Fruit fly (Drosophila melanogaster) whole organism, embryonic: ENCODE data around the gene Gcat.
A peak's percentile ranks its signal among the peaks of the same experiment; 100 is the strongest.

Experiments used
- Atf-2 ChIP-seq: fragments of 200-800 bp; sonication (Bioruptor generic); optimal IDR thresholded peaks from 2 replicates; lab custom pipeline; 2016; ENCODE audit warnings: missing biosample characterization, missing genetic modification characterization
- B-H2 ChIP-seq: fragments of 200-800 bp; sonication (Bioruptor generic); optimal IDR thresholded peaks from 2 replicates; lab custom pipeline; 2018; ENCODE audit warnings: missing biosample characterization, mild to moderate bottlenecking, missing genetic modification characterization
- Blimp-1 ChIP-seq: fragments of 200-800 bp; sonication (Bioruptor generic); optimal IDR thresholded peaks from 3 replicates; lab custom pipeline; 2018; ENCODE audit warnings: missing biosample characterization, missing genetic modification characterization, mild to moderate bottlenecking, moderate library complexity, missing genetic modification reagents
- CG11398 ChIP-seq: fragments of 200-800 bp; sonication (Bioruptor generic); optimal IDR thresholded peaks from 2 replicates; lab custom pipeline; 2016; ENCODE audit warnings: missing biosample characterization, missing genetic modification characterization
- CG12299 ChIP-seq: fragments of 200-800 bp; sonication (Bioruptor generic); optimal IDR thresholded peaks from 2 replicates; lab custom pipeline; 2018; ENCODE audit warnings: missing biosample characterization, mild to moderate bottlenecking, missing genetic modification characterization
- CG13287 ChIP-seq: fragments of 200-800 bp; sonication (Bioruptor generic); IDR thresholded peaks from 2 replicates; pipeline ENCODE4 v1.3.6; 2022; ENCODE audit warnings: missing biosample characterization, missing genetic modification characterization; ENCODE audit not compliant: partially characterized antibody
- CG13296 ChIP-seq: fragments of 200-800 bp; sonication (Bioruptor generic); optimal IDR thresholded peaks from 3 replicates; lab custom pipeline; 2018; ENCODE audit warnings: missing biosample characterization, mild to moderate bottlenecking, missing genetic modification characterization
- CG1529 ChIP-seq: fragments of 200-800 bp; sonication (Bioruptor generic); optimal IDR thresholded peaks from 3 replicates; lab custom pipeline; 2018; ENCODE audit warnings: missing biosample characterization, missing genetic modification characterization
- CG18011 ChIP-seq: fragments of 200-800 bp; sonication (Bioruptor generic); optimal IDR thresholded peaks from 2 replicates; lab custom pipeline; 2017; ENCODE audit warnings: missing biosample characterization, missing genetic modification characterization, mild to moderate bottlenecking, moderate library complexity, missing genotype
- CG18619 ChIP-seq: fragments of 200-800 bp; sonication (Bioruptor generic); optimal IDR thresholded peaks from 3 replicates; lab custom pipeline; 2017; ENCODE audit warnings: missing biosample characterization, mild to moderate bottlenecking, missing genetic modification characterization
- CG2120 ChIP-seq: fragments of 200-800 bp; sonication (Bioruptor generic); optimal IDR thresholded peaks from 3 replicates; lab custom pipeline; 2016; ENCODE audit warnings: missing biosample characterization, missing genetic modification characterization
- CG31441 ChIP-seq: fragments of 200-800 bp; sonication (Bioruptor generic); IDR thresholded peaks from 2 replicates; pipeline ENCODE4 v1.3.6; 2022; ENCODE audit warnings: missing biosample characterization, missing genetic modification characterization
- CG3407 ChIP-seq: fragments of 200-800 bp; sonication (Bioruptor generic); optimal IDR thresholded peaks from 2 replicates; lab custom pipeline; 2018; ENCODE audit warnings: missing biosample characterization, mild to moderate bottlenecking, missing genetic modification characterization
- CG34376 ChIP-seq: fragments of 200-800 bp; sonication (Bioruptor generic); optimal IDR thresholded peaks from 2 replicates; lab custom pipeline; 2018; ENCODE audit warnings: missing biosample characterization, mild to moderate bottlenecking, missing genetic modification characterization
- CG4360 ChIP-seq: fragments of 200-800 bp; sonication (Bioruptor generic); IDR thresholded peaks from 2 replicates; pipeline ENCODE4 v1.3.6; 2022; ENCODE audit warnings: missing biosample characterization, missing genetic modification characterization
- CG4854 ChIP-seq: fragments of 200-800 bp; sonication (Bioruptor generic); optimal IDR thresholded peaks from 2 replicates; lab custom pipeline; 2016; ENCODE audit warnings: missing biosample characterization, missing genetic modification characterization, inconsistent platforms
- CG5953 ChIP-seq: fragments of 200-800 bp; sonication (Bioruptor generic); IDR thresholded peaks from 2 replicates; pipeline ENCODE4 v1.3.6; 2022; ENCODE audit warnings: missing biosample characterization, missing genetic modification characterization
- CG6689 ChIP-seq: fragments of 200-800 bp; sonication (Bioruptor generic); IDR thresholded peaks from 2 replicates; pipeline ENCODE4 v1.3.6; 2022; ENCODE audit warnings: missing biosample characterization, missing genetic modification characterization
- CG6813 ChIP-seq: fragments of 200-800 bp; sonication (Bioruptor generic); optimal IDR thresholded peaks from 2 replicates; lab custom pipeline; 2017; ENCODE audit warnings: missing biosample characterization, missing genetic modification characterization, mild to moderate bottlenecking, moderate library complexity, missing genetic modification reagents
- CG6854 ChIP-seq: fragments of 200-800 bp; sonication (Bioruptor generic); optimal IDR thresholded peaks from 3 replicates; lab custom pipeline; 2017; ENCODE audit warnings: missing biosample characterization, mild to moderate bottlenecking, missing genetic modification characterization
- CG7357 ChIP-seq: fragments of 200-800 bp; sonication (Bioruptor generic); IDR thresholded peaks from 3 replicates; pipeline ENCODE4 v1.3.6; 2022; ENCODE audit warnings: missing biosample characterization, missing genetic modification characterization
- CG7786 ChIP-seq: fragments of 200-800 bp; sonication (Bioruptor generic); optimal IDR thresholded peaks from 2 replicates; lab custom pipeline; 2016; ENCODE audit warnings: missing biosample characterization, missing genetic modification characterization
- CG7928 ChIP-seq: fragments of 200-800 bp; sonication (Bioruptor generic); optimal IDR thresholded peaks from 2 replicates; lab custom pipeline; 2017; ENCODE audit warnings: missing biosample characterization, mild to moderate bottlenecking, missing genetic modification characterization
- CG7963 ChIP-seq: fragments of 200-800 bp; sonication (Bioruptor generic); IDR thresholded peaks from 3 replicates; pipeline ENCODE4 v1.3.6; 2022; ENCODE audit warnings: missing biosample characterization, missing genetic modification characterization; ENCODE audit not compliant: partially characterized antibody
- CG8924 ChIP-seq: fragments of 200-800 bp; optimal IDR thresholded peaks from 3 replicates; lab custom pipeline; 2019; ENCODE audit warnings: missing biosample characterization, mild to moderate bottlenecking, missing genetic modification characterization, moderate library complexity
- E2f1 ChIP-seq: fragments of 200-800 bp; sonication (Bioruptor generic); IDR thresholded peaks from 2 replicates; pipeline ENCODE4 v1.3.6; 2022; ENCODE audit warnings: missing biosample characterization, missing genetic modification characterization
- Fer1 ChIP-seq: fragments of 200-800 bp; sonication (Bioruptor generic); optimal IDR thresholded peaks from 2 replicates; lab custom pipeline; 2017; ENCODE audit warnings: missing biosample characterization, mild to moderate bottlenecking, missing genetic modification characterization
- Gug ChIP-seq: fragments of 200-800 bp; sonication (Bioruptor generic); IDR thresholded peaks from 4 replicates; pipeline ENCODE4 v1.3.6; 2022; ENCODE audit warnings: missing biosample characterization, missing genetic modification characterization
- HHEX ChIP-seq: fragments of 200-800 bp; sonication (Bioruptor generic); optimal IDR thresholded peaks from 3 replicates; lab custom pipeline; 2017; ENCODE audit warnings: missing biosample characterization, mild to moderate bottlenecking, missing genetic modification characterization, missing genetic modification reagents
- Lpt ChIP-seq: fragments of >200 bp; optimal IDR thresholded peaks from 2 replicates; lab custom pipeline; 2018; ENCODE audit warnings: missing biosample characterization, missing genetic modification characterization
- Optix ChIP-seq: fragments of 200-800 bp; sonication (Bioruptor generic); IDR thresholded peaks from 3 replicates; pipeline ENCODE4 v1.3.6; 2022; ENCODE audit warnings: missing biosample characterization, missing genetic modification characterization
- Spps ChIP-seq: fragments of 200-800 bp; sonication (Bioruptor generic); optimal IDR thresholded peaks from 2 replicates; lab custom pipeline; 2018; ENCODE audit warnings: missing biosample characterization, mild to moderate bottlenecking, missing genetic modification characterization
- Trl ChIP-seq, 3 experiments: fragments of >200 bp in 2 of 3; fragments of 200-800 bp in 1 of 3; sonication (Bioruptor generic) in 1 of 3; optimal IDR thresholded peaks; 2 replicates in 1 of 3; 3 replicates in 2 of 3; lab custom pipeline; 2016 to 2017; ENCODE audit warnings: missing biosample characterization in 1 of 3, missing genetic modification characterization in 1 of 3
- ash1 ChIP-seq: fragments of 200-800 bp; sonication (Bioruptor generic); optimal IDR thresholded peaks from 2 replicates; lab custom pipeline; 2018; ENCODE audit warnings: missing biosample characterization, mild to moderate bottlenecking, missing genetic modification characterization
- bab2 ChIP-seq: fragments of 200-800 bp; sonication (Bioruptor generic); optimal IDR thresholded peaks from 2 replicates; lab custom pipeline; 2016; ENCODE audit warnings: missing biosample characterization, missing genetic modification characterization
- bbx ChIP-seq: fragments of 200-800 bp; sonication (Bioruptor generic); IDR thresholded peaks from 2 replicates; pipeline ENCODE4 v1.3.6; 2022; ENCODE audit warnings: missing biosample characterization, missing genetic modification characterization; ENCODE audit not compliant: partially characterized antibody
- btn ChIP-seq: fragments of 200-800 bp; sonication (Bioruptor generic); optimal IDR thresholded peaks from 2 replicates; lab custom pipeline; 2016; ENCODE audit warnings: missing biosample characterization, missing genetic modification characterization
- cwo ChIP-seq: fragments of 200-800 bp; sonication (Bioruptor generic); optimal IDR thresholded peaks from 3 replicates; lab custom pipeline; 2017; ENCODE audit warnings: missing biosample characterization, missing genetic modification characterization, mild to moderate bottlenecking, moderate library complexity, missing genetic modification reagents
- disco-r ChIP-seq: fragments of 200-800 bp; sonication (Bioruptor generic); optimal IDR thresholded peaks from 2 replicates; lab custom pipeline; 2016; ENCODE audit warnings: missing biosample characterization, missing genetic modification characterization
- dmrt99B ChIP-seq: fragments of 200-800 bp; sonication (Bioruptor generic); optimal IDR thresholded peaks from 2 replicates; lab custom pipeline; 2018; ENCODE audit warnings: missing biosample characterization, mild to moderate bottlenecking, missing genetic modification characterization, moderate library complexity
- exex ChIP-seq: fragments of 200-800 bp; sonication (Bioruptor generic); optimal IDR thresholded peaks from 4 replicates; lab custom pipeline; 2018; ENCODE audit warnings: missing biosample characterization, mild to moderate bottlenecking, missing genetic modification characterization, moderate library complexity
- fru ChIP-seq: fragments of >200 bp; optimal IDR thresholded peaks from 2 replicates; lab custom pipeline; 2017
- hkb ChIP-seq, 2 experiments: fragments of 200-800 bp in 1 of 2; fragments of >200 bp in 1 of 2; sonication (Bioruptor generic) in 1 of 2; IDR thresholded peaks in 1 of 2; optimal IDR thresholded peaks in 1 of 2; 2 replicates each; pipeline versions ENCODE4 v1.3.6 to Lab custom; 2017 to 2022; ENCODE audit warnings: missing biosample characterization in 1 of 2, missing genetic modification characterization in 1 of 2
- jigr1 ChIP-seq: fragments of 200-800 bp; sonication (Bioruptor generic); IDR thresholded peaks from 3 replicates; pipeline ENCODE4 v1.3.6; 2022; ENCODE audit warnings: missing biosample characterization, missing genetic modification characterization
- jumu ChIP-seq: fragments of 200-800 bp; sonication (Bioruptor generic); optimal IDR thresholded peaks from 3 replicates; lab custom pipeline; 2016; ENCODE audit warnings: missing biosample characterization, missing genetic modification characterization
- nau ChIP-seq: fragments of 200-800 bp; sonication (Bioruptor generic); optimal IDR thresholded peaks from 3 replicates; lab custom pipeline; 2017; ENCODE audit warnings: missing biosample characterization, mild to moderate bottlenecking, missing genetic modification characterization, missing genetic modification reagents
- nerfin-1 ChIP-seq: fragments of 200-800 bp; sonication (Bioruptor generic); optimal IDR thresholded peaks from 3 replicates; lab custom pipeline; 2019; ENCODE audit warnings: missing biosample characterization, mild to moderate bottlenecking, missing genetic modification characterization, moderate library complexity
- nerfin-2 ChIP-seq: fragments of 200-800 bp; sonication (Bioruptor generic); IDR thresholded peaks from 2 replicates; pipeline ENCODE4 v1.3.6; 2022; ENCODE audit warnings: missing biosample characterization, missing genetic modification characterization; ENCODE audit not compliant: partially characterized antibody
- rib ChIP-seq: fragments of 200-800 bp; sonication (Bioruptor generic); IDR thresholded peaks from 2 replicates; pipeline ENCODE4 v1.3.6; 2022; ENCODE audit warnings: missing biosample characterization, missing genetic modification characterization
- sug ChIP-seq: fragments of 200-800 bp; optimal IDR thresholded peaks from 2 replicates; lab custom pipeline; 2019; ENCODE audit warnings: missing biosample characterization, mild to moderate bottlenecking, missing genetic modification characterization, moderate library complexity
- unc-4 ChIP-seq: fragments of 200-800 bp; sonication (Bioruptor generic); IDR thresholded peaks from 2 replicates; pipeline ENCODE4 v1.3.6; 2022; ENCODE audit warnings: missing biosample characterization, missing genetic modification characterization; ENCODE audit not compliant: partially characterized antibody

Gene Gcat

DNA sequence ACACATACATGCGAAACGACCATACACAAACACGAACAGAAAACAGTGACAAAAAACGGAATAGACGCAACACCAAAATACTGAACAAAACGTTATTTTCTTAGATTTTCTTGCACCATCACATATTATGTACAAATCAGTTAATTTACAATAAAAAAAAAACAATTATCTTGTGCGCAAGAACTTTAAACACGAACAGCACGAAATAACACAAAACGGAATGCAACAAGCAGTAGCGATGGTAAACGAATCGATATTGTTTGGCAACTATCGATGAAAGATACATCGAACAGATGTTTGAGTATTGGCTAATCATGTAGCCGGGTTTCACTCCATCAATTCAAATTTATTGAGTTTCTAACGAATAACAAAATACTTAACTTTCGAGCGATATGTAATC, 10.9 kb downstream of the Gcat start, which contains the start of gene Pi3K68D (continued):
- TF ChIP-seq Gug (GFP tag; lab: Robert Waterston, UW) (no peak), jigr1 (GFP tag; lab: Robert Waterston, UW) (no peak), ash1 (GFP tag; lab: Kevin White, UChicago) (no peak), bab2 (GFP tag; lab: Kevin White, UChicago) (no peak), B-H2 (no peak), hkb (optimal IDR thresholded peaks at IDR 0.05; lab: Kevin White, UChicago) (no peak), hkb (GFP tag; IDR thresholded peaks at IDR 0.05; lab: Robert Waterston, UW) (no peak), Atf-2 (GFP tag; lab: Kevin White, UChicago) (no peak), exex (no peak), CG34376 (no peak), Optix (GFP tag; lab: Robert Waterston, UW) (no peak), CG7357 (GFP tag; lab: Robert Waterston, UW) (no peak), Lpt (GFP tag; lab: Kevin White, UChicago) (no peak), CG18011 (GFP tag; lab: Kevin White, UChicago) (no peak), CG31441 (GFP tag; lab: Robert Waterston, UW) (no peak), fru (lab: Kevin White, UChicago) (no peak), sug (tag; lab: Kevin White, UChicago) (no peak), CG12299 (tag; lab: Kevin White, UChicago) (no peak), E2f1 (no peak), CG4854 (GFP tag; lab: Kevin White, UChicago) (peak; percentile 9), CG13296 (GFP tag; lab: Kevin White, UChicago) (no peak), CG5953 (GFP tag; lab: Robert Waterston, UW) (no peak), Spps (no peak), nau (GFP tag; lab: Kevin White, UChicago) (no peak), CG7963 (GFP tag; lab: Robert Waterston, UW) (peak; percentile 86), Trl (optimal IDR thresholded peaks at IDR 0.05; lab: Kevin White, UChicago) (no peak), Trl (GFP tag; optimal IDR thresholded peaks at IDR 0.05; lab: Kevin White, UChicago) (no peak), Fer1 (GFP tag; lab: Kevin White, UChicago) (no peak), rib (GFP tag; lab: Robert Waterston, UW) (no peak), dmrt99B (no peak), CG6689 (GFP tag; lab: Robert Waterston, UW) (no peak), CG18619 (GFP tag; lab: Kevin White, UChicago) (no peak), CG7928 (peak; percentile 6), Blimp-1 (GFP tag; lab: Kevin White, UChicago) (no peak), CG6854 (GFP tag; lab: Kevin White, UChicago) (no peak), CG1529 (GFP tag; lab: Kevin White, UChicago) (no peak), btn (GFP tag; lab: Kevin White, UChicago) (no peak), disco-r (GFP tag; lab: Kevin White, UChicago) (no peak), unc-4 (GFP tag; lab: Robert Waterston, UW) (peak; percentile 92), bbx (peak; percentile 96), CG13287 (GFP tag; lab: Robert Waterston, UW) (peak; percentile 95), CG7786 (GFP tag; lab: Kevin White, UChicago) (no peak), HHEX (GFP tag; lab: Kevin White, UChicago) (no peak), CG11398 (GFP tag; lab: Kevin White, UChicago) (no peak), jumu (GFP tag; lab: Kevin White, UChicago) (no peak), CG4360 (no peak), nerfin-2 (GFP tag; lab: Robert Waterston, UW) (peak; percentile 88), CG3407 (no peak), cwo (GFP tag; lab: Kevin White, UChicago) (no peak), CG8924 (tag; lab: Kevin White, UChicago) (peak; percentile 27), CG2120 (GFP tag; lab: Kevin White, UChicago) (no peak), CG6813 (GFP tag; lab: Kevin White, UChicago) (no peak), nerfin-1 (tag; lab: Kevin White, UChicago) (no peak)
